Fruit fly (Drosophila melanogaster): Measurements from ENCODE around the gene Dpy-30L2.

The Dpy-30L2 gene

DNA sequence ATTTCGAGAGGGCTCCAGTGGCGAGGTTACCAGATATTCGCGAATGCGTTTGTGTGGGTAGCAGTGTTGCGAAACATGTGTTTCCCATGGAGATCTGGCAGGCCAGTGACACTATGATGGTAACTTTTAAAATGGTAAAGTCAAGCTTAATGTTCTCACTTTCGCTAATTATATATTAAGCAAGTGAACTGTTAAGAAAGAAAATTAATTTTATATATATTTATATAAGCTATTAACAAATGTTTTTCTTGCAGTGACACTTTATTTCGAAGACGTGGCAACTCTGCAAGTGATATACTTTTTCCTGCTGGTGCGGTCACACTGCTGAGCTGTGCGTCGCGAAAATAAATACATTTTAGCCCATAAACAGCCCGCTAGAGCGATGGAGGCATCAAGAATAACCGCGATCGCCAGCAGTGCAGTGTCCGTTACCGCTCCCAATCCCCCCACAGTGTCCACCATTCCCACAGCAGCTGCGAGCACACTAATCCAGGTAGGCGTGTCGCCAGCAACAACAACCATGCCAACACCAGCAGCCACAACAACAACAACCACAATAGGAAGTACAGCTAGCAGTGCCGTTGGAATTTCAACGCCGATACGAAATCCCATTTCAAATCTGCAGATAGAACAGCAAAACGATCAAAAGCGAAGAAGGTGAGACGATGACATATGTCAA is 7.1 kb downstream of the Dpy-30L2 start, which contains the start of the genes CG11593 and Rcd5 (continued):
- TF ChIP-seq CG6654 (GFP tag; optimal IDR thresholded peaks at IDR 0.05) (no peak), bbx (GFP tag; IDR thresholded peaks at IDR 0.05; ENCODE audit: partially characterized antibody) (no peak), CG6813 (GFP tag; optimal IDR thresholded peaks at IDR 0.05) (no peak), gce (GFP tag; IDR thresholded peaks at IDR 0.05) (no peak), CG13894 (tag; optimal IDR thresholded peaks at IDR 0.05) (no peak), CG11247 (GFP tag; IDR thresholded peaks at IDR 0.05) (peak; percentile 78), CG18764 (GFP tag; optimal IDR thresholded peaks at IDR 0.05) (peak; percentile 57), zen2 (GFP tag; IDR thresholded peaks at IDR 0.05; ENCODE audit: partially characterized antibody) (no peak), CG12071 (GFP tag; optimal IDR thresholded peaks at IDR 0.05) (no peak), Dek (tag; optimal IDR thresholded peaks at IDR 0.05) (no peak), inv (GFP tag; IDR thresholded peaks at IDR 0.05; ENCODE audit: partially characterized antibody) (no peak), CG12744 (GFP tag; optimal IDR thresholded peaks at IDR 0.05) (no peak), dimm (GFP tag; IDR thresholded peaks at IDR 0.05) (no peak), CG10274 (GFP tag; optimal IDR thresholded peaks at IDR 0.05) (no peak), sr (GFP tag; IDR thresholded peaks at IDR 0.05) (peak; percentile 54; the same call in 1 of the 3 replicates), Bdp1 (GFP tag; optimal IDR thresholded peaks at IDR 0.05) (no peak), bcd (GFP tag; optimal IDR thresholded peaks at IDR 0.05) (peak; percentile 86), prd (optimal IDR thresholded peaks at IDR 0.05) (no peak), prd (GFP tag; IDR thresholded peaks at IDR 0.05) (peak; percentile 92), CG14441 (GFP tag; IDR thresholded peaks at IDR 0.05) (peak; percentile 85), CoRest (tag; optimal IDR thresholded peaks at IDR 0.05) (peak; percentile 83), CG10979 (tag; optimal IDR thresholded peaks at IDR 0.05) (peak; percentile 48), CG7745 (tag; optimal IDR thresholded peaks at IDR 0.05) (no peak), Rfx (GFP tag; IDR thresholded peaks at IDR 0.05) (peak; percentile 89), slou (GFP tag; optimal IDR thresholded peaks at IDR 0.05) (peak; percentile 32), emc (GFP tag; optimal IDR thresholded peaks at IDR 0.05) (no peak), CG10267 (tag; optimal IDR thresholded peaks at IDR 0.05) (peak; percentile 98), Mrtf (GFP tag; IDR thresholded peaks at IDR 0.05) (peak; percentile 63; the same call in 2 of the 3 replicates), hb (GFP tag; IDR thresholded peaks at IDR 0.05; ENCODE audit: partially characterized antibody) (no peak), Antp (GFP tag; optimal IDR thresholded peaks at IDR 0.05) (peak; percentile 38), Mes4 (GFP tag; optimal IDR thresholded peaks at IDR 0.05) (no peak), CG1602 (GFP tag; optimal IDR thresholded peaks at IDR 0.05) (peak; percentile 72), schlank (tag; optimal IDR thresholded peaks at IDR 0.05) (no peak), gfzf (GFP tag; optimal IDR thresholded peaks at IDR 0.05) (peak; percentile 53), CG13123 (GFP tag; optimal IDR thresholded peaks at IDR 0.05) (peak; percentile 25), ftz-f1 (GFP tag; optimal IDR thresholded peaks at IDR 0.05) (no peak), danr (GFP tag; IDR thresholded peaks at IDR 0.05) (peak; percentile 83), CG34422 (GFP tag; IDR thresholded peaks at IDR 0.05) (peak; percentile 91), Oli (tag; optimal IDR thresholded peaks at IDR 0.05) (peak; percentile 59), gem (tag; optimal IDR thresholded peaks at IDR 0.05) (no peak), hth (optimal IDR thresholded peaks at IDR 0.05) (no peak), CG31441 (GFP tag; IDR thresholded peaks at IDR 0.05) (no peak), CG5245 (GFP tag; optimal IDR thresholded peaks at IDR 0.05) (peak; percentile 24), CG17359 (tag; optimal IDR thresholded peaks at IDR 0.05) (no peak), fd3F (GFP tag; optimal IDR thresholded peaks at IDR 0.05) (peak; percentile 63), B-H1 (GFP tag; IDR thresholded peaks at IDR 0.05) (peak; percentile 65), slbo (GFP tag; IDR thresholded peaks at IDR 0.05) (peak; percentile 94), org-1 (GFP tag; optimal IDR thresholded peaks at IDR 0.05) (peak; percentile 25), CG7271 (tag; optimal IDR thresholded peaks at IDR 0.05) (peak; percentile 61), lab (GFP tag; optimal IDR thresholded peaks at IDR 0.05) (peak; percentile 77)

Data from whole organism, embryonic.